Fruit fly (Drosophila melanogaster): Measurements from ENCODE around the gene gzl.

gzl gene

DNA sequence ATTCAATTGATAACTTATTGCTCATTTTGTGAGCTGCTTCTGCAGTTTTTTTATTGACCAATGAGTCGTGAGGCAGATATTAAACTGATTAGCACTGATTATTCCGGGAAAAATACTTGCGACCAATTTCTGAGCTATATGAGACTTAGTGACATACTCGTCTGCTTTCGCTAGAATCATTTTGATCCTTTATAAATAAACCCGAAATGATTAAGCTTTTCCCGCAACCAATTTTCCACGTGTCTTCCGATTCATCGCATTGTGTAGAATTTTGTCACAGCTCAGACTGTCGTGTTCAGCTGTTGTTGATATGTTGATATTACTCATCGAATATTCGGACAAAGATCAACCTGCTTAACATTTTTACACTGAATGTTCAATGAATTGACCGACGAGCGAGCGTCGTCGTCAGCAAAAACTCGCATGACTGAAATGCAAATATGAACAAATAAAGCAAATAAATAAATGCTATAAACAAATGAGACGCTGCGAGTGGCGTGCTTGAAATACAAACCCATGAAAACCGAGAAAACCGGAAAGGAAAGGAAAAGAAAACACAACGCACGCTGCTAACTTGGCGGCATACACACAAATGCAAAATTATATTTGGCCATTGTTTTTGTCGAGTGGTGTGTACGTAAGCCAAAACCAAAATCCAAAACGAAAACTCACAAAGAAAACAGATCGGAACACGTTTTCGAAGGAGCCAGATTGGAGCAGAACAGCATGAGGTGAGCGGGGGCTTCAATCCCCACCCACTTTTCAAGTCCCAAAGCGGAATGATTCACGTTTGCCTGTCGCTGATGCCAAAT is 18.2 kb downstream of the gzl start (continued):
- TF ChIP-seq CG10543 (GFP tag; optimal IDR thresholded peaks at IDR 0.05) (peak; percentile 34), bsh (GFP tag; optimal IDR thresholded peaks at IDR 0.05) (peak in 1 of 2 experiments; percentile 22), CG7839 (tag; optimal IDR thresholded peaks at IDR 0.05) (no peak), Dref (GFP tag; IDR thresholded peaks at IDR 0.05) (no peak), Asciz (GFP tag; optimal IDR thresholded peaks at IDR 0.05) (peak; percentile 70), CG34376 (GFP tag; optimal IDR thresholded peaks at IDR 0.05) (no peak), Nf-YA (GFP tag; IDR thresholded peaks at IDR 0.05) (no peak), CG7963 (GFP tag; IDR thresholded peaks at IDR 0.05; ENCODE audit: partially characterized antibody) (no peak), Side (GFP tag; optimal IDR thresholded peaks at IDR 0.05) (no peak), CG14441 (GFP tag; IDR thresholded peaks at IDR 0.05) (no peak), Atf6 (GFP tag; IDR thresholded peaks at IDR 0.05) (0 out of 2 replicates have a peak, but pooled peaks have one; percentile 11), pros (GFP tag; optimal IDR thresholded peaks at IDR 0.05) (no peak), CG3847 (GFP tag; IDR thresholded peaks at IDR 0.05) (0 out of 2 replicates have a peak, but pooled peaks have one; percentile 6), CG15514 (GFP tag; optimal IDR thresholded peaks at IDR 0.05) (peak; percentile 20), CG3281 (GFP tag; optimal IDR thresholded peaks at IDR 0.05) (peak; percentile 51), CG12299 (tag; optimal IDR thresholded peaks at IDR 0.05) (no peak), CG18476 (GFP tag; optimal IDR thresholded peaks at IDR 0.05) (no peak), her (GFP tag; optimal IDR thresholded peaks at IDR 0.05) (no peak), gem (tag; optimal IDR thresholded peaks at IDR 0.05) (peak; percentile 3), danr (GFP tag; IDR thresholded peaks at IDR 0.05) (no peak), CG6254 (GFP tag; optimal IDR thresholded peaks at IDR 0.05) (no peak), hth (optimal IDR thresholded peaks at IDR 0.05) (no peak), fd64A (GFP tag; optimal IDR thresholded peaks at IDR 0.05) (peak; percentile 39), mirr (GFP tag; optimal IDR thresholded peaks at IDR 0.05) (peak; percentile 60), CG6689 (GFP tag; IDR thresholded peaks at IDR 0.05) (no peak), CG6683 (GFP tag; optimal IDR thresholded peaks at IDR 0.05) (no peak), CG31365 (tag; optimal IDR thresholded peaks at IDR 0.05) (peak; percentile 16), CG7372 (GFP tag; IDR thresholded peaks at IDR 0.05) (no peak), fd102C (GFP tag; optimal IDR thresholded peaks at IDR 0.05) (no peak), nom (GFP tag; optimal IDR thresholded peaks at IDR 0.05) (no peak), sens (GFP tag) (peak; percentile 73), CG4707 (GFP tag; optimal IDR thresholded peaks at IDR 0.05) (no peak), CG9797 (GFP tag; optimal IDR thresholded peaks at IDR 0.05) (no peak), CG17612 (GFP tag; IDR thresholded peaks at IDR 0.05) (no peak), CG10654 (GFP tag; optimal IDR thresholded peaks at IDR 0.05) (no peak), salm (tag; optimal IDR thresholded peaks at IDR 0.05) (peak; percentile 52), rib (GFP tag; IDR thresholded peaks at IDR 0.05) (no peak), oc (tag; optimal IDR thresholded peaks at IDR 0.05) (peak; percentile 10), cas (GFP tag; IDR thresholded peaks at IDR 0.05) (no peak), peb (GFP tag; IDR thresholded peaks at IDR 0.05) (no peak), CG14710 (tag; optimal IDR thresholded peaks at IDR 0.05) (no peak), tap (tag; optimal IDR thresholded peaks at IDR 0.05) (peak; percentile 29), abd-A (tag; optimal IDR thresholded peaks at IDR 0.05) (peak; percentile 59), CG4360 (GFP tag; IDR thresholded peaks at IDR 0.05) (no peak), stc (GFP tag; IDR thresholded peaks at IDR 0.05) (peak; percentile 43; the same call in 1 of the 2 replicates), CG2875 (GFP tag; optimal IDR thresholded peaks at IDR 0.05) (peak; percentile 22), Hr51 (GFP tag; optimal IDR thresholded peaks at IDR 0.05) (no peak), Lpt (GFP tag; optimal IDR thresholded peaks at IDR 0.05) (no peak), Awh (GFP tag; IDR thresholded peaks at IDR 0.05) (no peak)
